Worm (Caenorhabditis elegans) whole organism, L3 larva: ENCODE results near the gene T05A7.1.

Source experiments
- egl-5 ChIP-seq: fragments of 150-350 bp; optimal IDR thresholded peaks from 2 replicates; lab custom pipeline; 2017; ENCODE audit warnings: missing biosample characterization, missing genetic modification reagents, missing genetic modification characterization, inconsistent platforms
- elt-2 ChIP-seq: sonication (generic microtip); optimal IDR thresholded peaks from 2 replicates; lab custom pipeline; 2016; ENCODE audit warnings: missing genetic modification reagents, mild to moderate bottlenecking, missing genetic modification characterization, missing compliant biosample characterization
- eor-1 ChIP-seq, 2 experiments: fragments of 150-350 bp; optimal IDR thresholded peaks; 2 replicates each; lab custom pipeline; 2014 to 2018; ENCODE audit warnings: missing biosample characterization in 2 of 2, missing genetic modification characterization in 2 of 2
- fos-1 ChIP-seq: fragments of 150-350 bp; optimal IDR thresholded peaks from 2 replicates; lab custom pipeline; 2014; ENCODE audit warnings: missing biosample characterization, missing genetic modification characterization
- hmg-11 ChIP-seq: sonication (generic microtip); optimal IDR thresholded peaks from 2 replicates; lab custom pipeline; 2016; ENCODE audit warnings: missing genetic modification characterization, missing compliant biosample characterization
- jun-1 ChIP-seq: fragments of 150-350 bp; optimal IDR thresholded peaks from 2 replicates; lab custom pipeline; 2014; ENCODE audit warnings: missing biosample characterization, missing genetic modification reagents, missing genetic modification characterization
- nhr-12 ChIP-seq: fragments of 150-350 bp; optimal IDR thresholded peaks from 2 replicates; lab custom pipeline; 2014; ENCODE audit warnings: missing biosample characterization, missing genetic modification characterization
- nhr-23 ChIP-seq: fragments of 150-350 bp; optimal IDR thresholded peaks from 2 replicates; lab custom pipeline; 2014; ENCODE audit warnings: missing biosample characterization, missing genetic modification reagents, missing genetic modification characterization
- nhr-237 ChIP-seq: fragments of 150-350 bp; optimal IDR thresholded peaks from 2 replicates; lab custom pipeline; 2014; ENCODE audit warnings: missing biosample characterization, missing genetic modification characterization
- nhr-28 ChIP-seq: fragments of 150-350 bp; optimal IDR thresholded peaks from 2 replicates; lab custom pipeline; 2014; ENCODE audit warnings: missing biosample characterization, missing genetic modification characterization
- nhr-76 ChIP-seq: fragments of 150-350 bp; sonication (generic microtip); optimal IDR thresholded peaks from 5 replicates; lab custom pipeline; 2014; ENCODE audit warnings: missing biosample characterization, missing genetic modification characterization
- pqm-1 ChIP-seq: fragments of 150-350 bp; optimal IDR thresholded peaks from 2 replicates; lab custom pipeline; 2017; ENCODE audit warnings: missing biosample characterization, missing genetic modification characterization, inconsistent platforms
- unc-39 ChIP-seq: sonication (generic microtip); optimal IDR thresholded peaks from 4 replicates; lab custom pipeline; 2017; ENCODE audit warnings: missing biosample characterization, missing genetic modification characterization
- ztf-4 ChIP-seq: fragments of 150-350 bp; optimal IDR thresholded peaks from 2 replicates; lab custom pipeline; 2014; ENCODE audit warnings: missing biosample characterization, missing genetic modification characterization

ce11 chrII:4684852-4685251 is 6.8 kb downstream of the T05A7.1 start:
- TF ChIP-seq nhr-23: no peak
- TF ChIP-seq pqm-1 (tag; lab: Kevin White, UChicago): no peak
- TF ChIP-seq hmg-11 (tag; lab: Kevin White, UChicago): no peak
- TF ChIP-seq elt-2 (tag; lab: Kevin White, UChicago): no peak
- no peak for TF ChIP-seq nhr-28
- no peak for TF ChIP-seq ztf-4
- no peak for TF ChIP-seq nhr-76 (tag; lab: Kevin White, UChicago)
- no peak for TF ChIP-seq eor-1 (tag; optimal IDR thresholded peaks at IDR 0.05; lab: Kevin White, UChicago)
- no peak for TF ChIP-seq jun-1 (tag; lab: Kevin White, UChicago)
- TF ChIP-seq unc-39: no peak
- TF ChIP-seq nhr-12: no peak
- TF ChIP-seq fos-1 (tag; lab: Kevin White, UChicago): no peak
- no peak for TF ChIP-seq egl-5 (tag; lab: Kevin White, UChicago)
- no peak for TF ChIP-seq nhr-237 (tag; lab: Kevin White, UChicago)
